Fruit fly (Drosophila melanogaster): ENCODE measurements around the gene CG5866.

CG5866 gene

DNA sequence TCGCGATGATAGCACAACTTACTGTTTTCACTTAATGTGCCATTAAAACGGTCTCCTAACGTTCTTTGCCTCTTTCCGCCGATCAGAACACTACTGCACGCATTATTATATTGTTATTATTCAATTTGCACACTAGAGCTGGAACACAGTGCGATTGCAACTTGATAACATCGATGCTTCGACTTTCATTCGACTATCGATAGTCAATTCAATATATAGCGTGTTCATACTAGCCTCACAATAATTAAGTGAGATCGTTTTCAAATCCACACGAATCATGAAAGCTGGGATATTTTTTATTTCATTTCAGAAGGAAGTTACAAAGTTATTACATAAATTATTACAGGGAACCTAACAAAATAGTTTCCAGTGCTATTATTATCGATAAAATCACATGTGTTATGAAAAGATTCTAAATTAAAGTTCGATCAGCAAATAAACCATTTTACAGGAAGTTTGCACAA, 14.2 kb upstream of the CG5866 start (continued):
- peak; percentile 66 for TF ChIP-seq CoRest (tag; optimal IDR thresholded peaks at IDR 0.05)
- no peak for TF ChIP-seq ftz-f1 (GFP tag; optimal IDR thresholded peaks at IDR 0.05)
- peak; percentile 11; the same call in 1 of the 3 replicates for TF ChIP-seq CG14050 (GFP tag; IDR thresholded peaks at IDR 0.05)
- TF ChIP-seq usp (GFP tag; optimal IDR thresholded peaks at IDR 0.05): no peak
- TF ChIP-seq CG12659 (GFP tag; optimal IDR thresholded peaks at IDR 0.05): peak; percentile 72
- peak; percentile 27 for TF ChIP-seq tio (GFP tag; optimal IDR thresholded peaks at IDR 0.05)
- TF ChIP-seq gfzf (GFP tag; optimal IDR thresholded peaks at IDR 0.05): no peak
- peak; percentile 80 for TF ChIP-seq gem (tag; optimal IDR thresholded peaks at IDR 0.05)
- TF ChIP-seq dysf (GFP tag; IDR thresholded peaks at IDR 0.05): 0 out of 3 replicates have a peak, but pooled peaks have one; percentile 24
- peak; percentile 14 for TF ChIP-seq CG12744 (GFP tag; optimal IDR thresholded peaks at IDR 0.05)
- peak; percentile 67 for TF ChIP-seq fu2 (GFP tag; optimal IDR thresholded peaks at IDR 0.05)
- TF ChIP-seq gsb (GFP tag; IDR thresholded peaks at IDR 0.05): no peak
- TF ChIP-seq Meics (GFP tag; optimal IDR thresholded peaks at IDR 0.05): peak; percentile 33
- TF ChIP-seq CG3163 (GFP tag; optimal IDR thresholded peaks at IDR 0.05): peak; percentile 36
- TF ChIP-seq fd3F (GFP tag; optimal IDR thresholded peaks at IDR 0.05): peak; percentile 53
- TF ChIP-seq CrebB (tag; optimal IDR thresholded peaks at IDR 0.05): peak; percentile 27
- TF ChIP-seq CG4707 (GFP tag; optimal IDR thresholded peaks at IDR 0.05): no peak
- TF ChIP-seq H15 (GFP tag; IDR thresholded peaks at IDR 0.05): no peak
- TF ChIP-seq Mad (GFP tag; optimal IDR thresholded peaks at IDR 0.05): peak; percentile 12
- TF ChIP-seq YL-1 (GFP tag; optimal IDR thresholded peaks at IDR 0.05): peak; percentile 62
- TF ChIP-seq Dip2 (GFP tag; IDR thresholded peaks at IDR 0.05): no peak
- peak; percentile 97 for TF ChIP-seq ssp (GFP tag; IDR thresholded peaks at IDR 0.05)
- no peak for TF ChIP-seq CG15479 (GFP tag; optimal IDR thresholded peaks at IDR 0.05)
- TF ChIP-seq Dfd (GFP tag; optimal IDR thresholded peaks at IDR 0.05): no peak
- peak; percentile 15 for TF ChIP-seq ERR (GFP tag; optimal IDR thresholded peaks at IDR 0.05)
- peak; percentile 60 for TF ChIP-seq HLH54F (GFP tag; optimal IDR thresholded peaks at IDR 0.05)
- no peak for TF ChIP-seq Dad (GFP tag; optimal IDR thresholded peaks at IDR 0.05)
- TF ChIP-seq Fer2 (tag; optimal IDR thresholded peaks at IDR 0.05): peak; percentile 16
- TF ChIP-seq CG13287 (GFP tag; IDR thresholded peaks at IDR 0.05; ENCODE audit: partially characterized antibody): peak; percentile 86
- TF ChIP-seq CG2116 (GFP tag; optimal IDR thresholded peaks at IDR 0.05): peak; percentile 83
- TF ChIP-seq crp (GFP tag; optimal IDR thresholded peaks at IDR 0.05): peak in 1 of 2 experiments; percentile 12
- TF ChIP-seq Nf-YB (GFP tag; optimal IDR thresholded peaks at IDR 0.05): peak; percentile 33
- TF ChIP-seq stc (GFP tag; IDR thresholded peaks at IDR 0.05): 0 out of 2 replicates have a peak, but pooled peaks have one; percentile 32
- peak; percentile 76 for TF ChIP-seq hb (GFP tag; IDR thresholded peaks at IDR 0.05; ENCODE audit: partially characterized antibody)
- peak; percentile 91 for TF ChIP-seq CG30020 (tag; optimal IDR thresholded peaks at IDR 0.05)
- TF ChIP-seq CG7839 (tag; optimal IDR thresholded peaks at IDR 0.05): peak; percentile 62
- peak; percentile 1 for TF ChIP-seq CG6683 (GFP tag; optimal IDR thresholded peaks at IDR 0.05)
- TF ChIP-seq Sox102F (GFP tag; optimal IDR thresholded peaks at IDR 0.05): peak; percentile 62
- no peak for TF ChIP-seq CG11560 (tag; IDR thresholded peaks at IDR 0.05)
- no peak for TF ChIP-seq CG8944 (GFP tag; optimal IDR thresholded peaks at IDR 0.05)
- TF ChIP-seq CG13894 (tag; optimal IDR thresholded peaks at IDR 0.05): no peak
- peak; percentile 54 for TF ChIP-seq shn (GFP tag; optimal IDR thresholded peaks at IDR 0.05)
- peak in 1 of 3 experiments; percentile 88 for TF ChIP-seq lola (GFP tag; optimal IDR thresholded peaks at IDR 0.05)
- peak; percentile 86 for TF ChIP-seq Opbp (GFP tag; IDR thresholded peaks at IDR 0.05; ENCODE audit: partially characterized antibody)
- no peak for TF ChIP-seq jing (GFP tag; optimal IDR thresholded peaks at IDR 0.05)
- no peak for TF ChIP-seq CG6689 (GFP tag; IDR thresholded peaks at IDR 0.05)
- TF ChIP-seq slbo (GFP tag; IDR thresholded peaks at IDR 0.05): peak; percentile 67
- TF ChIP-seq CG17361 (GFP tag; IDR thresholded peaks at IDR 0.05): 0 out of 3 replicates have a peak, but pooled peaks have one; percentile 16
- TF ChIP-seq Atf6 (GFP tag; IDR thresholded peaks at IDR 0.05): peak; percentile 22; the same call in 1 of the 2 replicates
- peak; percentile 66 for TF ChIP-seq zfh2 (GFP tag; optimal IDR thresholded peaks at IDR 0.05)
